Fruit fly (Drosophila melanogaster): ENCODE results near the gene crp.

Gene crp

dm6 chr2L:16257227-16258071 is 30.1 kb downstream of the crp start, which contains the start of the genes PRL-1 and EndoGI (continued):
- no peak for TF ChIP-seq CG7786 (GFP tag; optimal IDR thresholded peaks at IDR 0.05)
- TF ChIP-seq CG3281 (GFP tag; optimal IDR thresholded peaks at IDR 0.05): peak; percentile 77
- peak; percentile 25 for TF ChIP-seq Dip3 (GFP tag; optimal IDR thresholded peaks at IDR 0.05)
- peak; percentile 57; the same call in 1 of the 2 replicates for TF ChIP-seq sens-2 (GFP tag; IDR thresholded peaks at IDR 0.05)
- peak; percentile 26; the same call in 1 of the 2 replicates for TF ChIP-seq ttk (GFP tag; IDR thresholded peaks at IDR 0.05)
- TF ChIP-seq toy (GFP tag; IDR thresholded peaks at IDR 0.05): no peak; the same call in 1 of the 2 replicates
- TF ChIP-seq Side (GFP tag; optimal IDR thresholded peaks at IDR 0.05): no peak
- TF ChIP-seq tio (GFP tag; optimal IDR thresholded peaks at IDR 0.05): no peak
- TF ChIP-seq CG11093 (GFP tag; IDR thresholded peaks at IDR 0.05): no peak
- TF ChIP-seq CG5953 (GFP tag; IDR thresholded peaks at IDR 0.05): no peak
- TF ChIP-seq CG14014 (GFP tag; IDR thresholded peaks at IDR 0.05): peak; percentile 85
- no peak for TF ChIP-seq CG7987 (GFP tag; optimal IDR thresholded peaks at IDR 0.05)
- TF ChIP-seq NC2α (GFP tag; optimal IDR thresholded peaks at IDR 0.05): no peak
- TF ChIP-seq CG8089 (GFP tag; optimal IDR thresholded peaks at IDR 0.05): no peak
- peak; percentile 76 for TF ChIP-seq Blimp-1 (GFP tag; optimal IDR thresholded peaks at IDR 0.05)
- TF ChIP-seq Myb (GFP tag; optimal IDR thresholded peaks at IDR 0.05): peak; percentile 41
- peak; percentile 46 for TF ChIP-seq Xbp1 (GFP tag; optimal IDR thresholded peaks at IDR 0.05)
- TF ChIP-seq btn (GFP tag; optimal IDR thresholded peaks at IDR 0.05): no peak
- TF ChIP-seq Ets97D (GFP tag; optimal IDR thresholded peaks at IDR 0.05): peak; percentile 62
- no peak for TF ChIP-seq CG8944 (GFP tag; optimal IDR thresholded peaks at IDR 0.05)
- peak; percentile 86 for TF ChIP-seq sens (GFP tag)
- TF ChIP-seq Awh (GFP tag; IDR thresholded peaks at IDR 0.05): peak; percentile 88
- peak; percentile 90 for TF ChIP-seq CG12659 (GFP tag; optimal IDR thresholded peaks at IDR 0.05)
- peak; percentile 70 for TF ChIP-seq cwo (GFP tag; optimal IDR thresholded peaks at IDR 0.05)
- TF ChIP-seq yki (optimal IDR thresholded peaks at IDR 0.05): no peak
- TF ChIP-seq CG3163 (GFP tag; optimal IDR thresholded peaks at IDR 0.05): peak; percentile 31
- TF ChIP-seq CG15479 (GFP tag; optimal IDR thresholded peaks at IDR 0.05): peak; percentile 53
- peak; percentile 77 for TF ChIP-seq CG11696 (GFP tag; IDR thresholded peaks at IDR 0.05)
- peak; percentile 68 for TF ChIP-seq Fer2 (tag; optimal IDR thresholded peaks at IDR 0.05)
- TF ChIP-seq CG17612 (GFP tag; IDR thresholded peaks at IDR 0.05): no peak
- no peak for TF ChIP-seq CG4854 (GFP tag; optimal IDR thresholded peaks at IDR 0.05)
- TF ChIP-seq cg (GFP tag; optimal IDR thresholded peaks at IDR 0.05): peak; percentile 96
- TF ChIP-seq CG1603 (tag; optimal IDR thresholded peaks at IDR 0.05): peak; percentile 70
- no peak; the same call in 1 of the 3 replicates for TF ChIP-seq otp (GFP tag; IDR thresholded peaks at IDR 0.05)
- TF ChIP-seq Chrac-16 (GFP tag; optimal IDR thresholded peaks at IDR 0.05): peak; percentile 49
- peak; percentile 87 for TF ChIP-seq zen (tag; optimal IDR thresholded peaks at IDR 0.05)
- peak; percentile 66 for TF ChIP-seq CG1233 (GFP tag; optimal IDR thresholded peaks at IDR 0.05)
- TF ChIP-seq fu2 (GFP tag; optimal IDR thresholded peaks at IDR 0.05): no peak
- peak; percentile 97 for TF ChIP-seq Doc3 (GFP tag; IDR thresholded peaks at IDR 0.05; ENCODE audit: partially characterized antibody)
- peak; percentile 87 for TF ChIP-seq Fer3 (tag; optimal IDR thresholded peaks at IDR 0.05)
- TF ChIP-seq CG43689 (GFP tag; IDR thresholded peaks at IDR 0.05): no peak
- no peak for TF ChIP-seq emc (GFP tag; optimal IDR thresholded peaks at IDR 0.05)
- peak; percentile 74; the same call in 1 of the 2 replicates for TF ChIP-seq al (GFP tag; IDR thresholded peaks at IDR 0.05)
- TF ChIP-seq hth (optimal IDR thresholded peaks at IDR 0.05): no peak
- no peak for TF ChIP-seq Usf (GFP tag; optimal IDR thresholded peaks at IDR 0.05)
- peak; percentile 77 for TF ChIP-seq Xrp1 (GFP tag; IDR thresholded peaks at IDR 0.05)
- TF ChIP-seq stc (GFP tag; IDR thresholded peaks at IDR 0.05): peak; percentile 84
- TF ChIP-seq unpg (GFP tag; optimal IDR thresholded peaks at IDR 0.05): peak; percentile 90
- peak; percentile 98 for TF ChIP-seq CG42726 (GFP tag; IDR thresholded peaks at IDR 0.05; ENCODE audit: partially characterized antibody)
- no peak for TF ChIP-seq Neu2 (GFP tag; optimal IDR thresholded peaks at IDR 0.05; ENCODE audit: borderline replicate concordance)

All from whole organism, embryonic.